Fruit fly (Drosophila melanogaster) whole organism, wandering third instar larva: ENCODE data around the gene rols.
A peak's percentile ranks its signal among the peaks of the same experiment; 100 is the strongest.

ENCODE experiments used
- Abd-B ChIP-seq: fragments of >200 bp; optimal IDR thresholded peaks from 2 replicates; lab custom pipeline; 2017; ENCODE audit warnings: missing biosample characterization, missing genetic modification characterization
- CG32264 ChIP-seq: fragments of 200-800 bp; sonication (Bioruptor generic); optimal IDR thresholded peaks from 2 replicates; lab custom pipeline; 2016; ENCODE audit warnings: missing biosample characterization, missing genetic modification characterization
- GATAd ChIP-seq: sonication (Bioruptor generic); optimal IDR thresholded peaks from 2 replicates; lab custom pipeline; 2016; ENCODE audit warnings: missing biosample characterization, missing genetic modification characterization
- HLH106 ChIP-seq: fragments of 200-800 bp; optimal IDR thresholded peaks from 3 replicates; lab custom pipeline; 2019; ENCODE audit warnings: missing biosample characterization, mild to moderate bottlenecking, missing genetic modification characterization, moderate library complexity
- Hr83 ChIP-seq: fragments of 200-300 bp; sonication (Bioruptor generic); optimal IDR thresholded peaks from 2 replicates; lab custom pipeline; 2016; ENCODE audit warnings: missing biosample characterization, mild to moderate bottlenecking, missing genetic modification characterization, moderate library complexity; ENCODE audit not compliant: poor library complexity, severe bottlenecking
- OdsH ChIP-seq: fragments of 200-800 bp; sonication (Bioruptor generic); optimal IDR thresholded peaks from 2 replicates; lab custom pipeline; 2016; ENCODE audit warnings: missing biosample characterization, mild to moderate bottlenecking, missing genetic modification characterization
- fru ChIP-seq: fragments of 200-800 bp; sonication (Bioruptor generic); optimal IDR thresholded peaks from 3 replicates; lab custom pipeline; 2016; ENCODE audit warnings: missing biosample characterization, mild to moderate bottlenecking, missing genetic modification characterization
- h ChIP-seq: fragments of 200-800 bp; sonication (Bioruptor generic); optimal IDR thresholded peaks from 3 replicates; lab custom pipeline; 2016; ENCODE audit warnings: missing biosample characterization, mild to moderate bottlenecking, missing genetic modification characterization
- psq ChIP-seq: fragments of 200-800 bp; sonication (Bioruptor generic); optimal IDR thresholded peaks from 3 replicates; lab custom pipeline; 2017; ENCODE audit warnings: missing biosample characterization, mild to moderate bottlenecking, missing genetic modification characterization, moderate library complexity
- sv ChIP-seq: fragments of 200-800 bp; sonication (Bioruptor generic); optimal IDR thresholded peaks from 3 replicates; lab custom pipeline; 2016; ENCODE audit warnings: missing biosample characterization, missing genetic modification characterization

- TF ChIP-seq HLH106 (tag; lab: Kevin White, UChicago) (no peak), GATAd (no peak), CG32264 (no peak), fru (GFP tag; lab: Kevin White, UChicago) (peak; percentile 18), OdsH (GFP tag; lab: Kevin White, UChicago) (no peak), sv (GFP tag; lab: Kevin White, UChicago) (no peak), Hr83 (no peak), h (GFP tag; lab: Kevin White, UChicago) (peak; percentile 10), Abd-B (GFP tag; lab: Kevin White, UChicago) (no peak), psq (GFP tag; lab: Kevin White, UChicago) (peak; percentile 47)
These were observed 14.8 kb upstream of the rols start for dm6 chr3L:12079319-12079933.
